Fruit fly (Drosophila melanogaster): ENCODE results near the gene Trxr1.

Trxr1 gene

dm6 chrX:8202724-8203362, 39.5 kb upstream of the Trxr1 start (continued):
- TF ChIP-seq svp (GFP tag) (peak; percentile 66), lz (GFP tag; optimal IDR thresholded peaks at IDR 0.05) (peak; percentile 21), CG6276 (GFP tag; optimal IDR thresholded peaks at IDR 0.05) (peak; percentile 35), Met (GFP tag; optimal IDR thresholded peaks at IDR 0.05) (peak; percentile 40), dac (GFP tag; optimal IDR thresholded peaks at IDR 0.05) (no peak), CG31627 (GFP tag; optimal IDR thresholded peaks at IDR 0.05) (peak; percentile 24), acj6 (GFP tag; optimal IDR thresholded peaks at IDR 0.05) (peak; percentile 5), CG10631 (GFP tag; optimal IDR thresholded peaks at IDR 0.05) (peak; percentile 17), CG6808 (GFP tag; optimal IDR thresholded peaks at IDR 0.05) (no peak), Eip78C (GFP tag) (peak; percentile 79), CG8632 (GFP tag; optimal IDR thresholded peaks at IDR 0.05) (no peak), fd59A (GFP tag; optimal IDR thresholded peaks at IDR 0.05) (no peak), CG32006 (GFP tag; optimal IDR thresholded peaks at IDR 0.05) (peak; percentile 53), CG15336 (GFP tag; IDR thresholded peaks at IDR 0.05) (peak; percentile 43), OdsH (GFP tag; optimal IDR thresholded peaks at IDR 0.05) (peak; percentile 27), topi (GFP tag; optimal IDR thresholded peaks at IDR 0.05) (peak; percentile 26), Eip75B (GFP tag; optimal IDR thresholded peaks at IDR 0.05) (peak; percentile 6)

- TF ChIP-seq dac (GFP tag; optimal IDR thresholded peaks at IDR 0.05), result no peak
- TF ChIP-seq CG7368 (GFP tag; optimal IDR thresholded peaks at IDR 0.05), result no peak
- TF ChIP-seq Blimp-1 (GFP tag; optimal IDR thresholded peaks at IDR 0.05), result peak; percentile 30
- no peak for TF ChIP-seq Ets96B (tag; optimal IDR thresholded peaks at IDR 0.05)
- peak; percentile 10 for TF ChIP-seq pdm3 (GFP tag; optimal IDR thresholded peaks at IDR 0.05)
- peak; percentile 31 for TF ChIP-seq CG6808 (GFP tag; optimal IDR thresholded peaks at IDR 0.05)
- no peak for TF ChIP-seq ss (GFP tag; optimal IDR thresholded peaks at IDR 0.05)
- no peak for TF ChIP-seq Sox15 (GFP tag; optimal IDR thresholded peaks at IDR 0.05)
- TF ChIP-seq Smox (GFP tag; optimal IDR thresholded peaks at IDR 0.05), result peak; percentile 10
- TF ChIP-seq CG9139 (GFP tag; optimal IDR thresholded peaks at IDR 0.05), result no peak
- no peak for TF ChIP-seq lz (GFP tag; optimal IDR thresholded peaks at IDR 0.05)
- TF ChIP-seq CG31627 (GFP tag; optimal IDR thresholded peaks at IDR 0.05), result no peak
- TF ChIP-seq OdsH (GFP tag; optimal IDR thresholded peaks at IDR 0.05), result peak; percentile 35
- TF ChIP-seq topi (GFP tag; optimal IDR thresholded peaks at IDR 0.05), result no peak
- no peak for TF ChIP-seq CG3919 (GFP tag; optimal IDR thresholded peaks at IDR 0.05)
- no peak for TF ChIP-seq fkh (GFP tag; optimal IDR thresholded peaks at IDR 0.05)
- TF ChIP-seq CG11294 (GFP tag; IDR thresholded peaks at IDR 0.05), result 0 out of 2 replicates have a peak, but pooled peaks have one; percentile 7
- TF ChIP-seq eg (GFP tag; IDR thresholded peaks at IDR 0.05), result peak; percentile 34; the same call in 2 of the 3 replicates
- no peak for TF ChIP-seq CG3032 (tag; optimal IDR thresholded peaks at IDR 0.05)
- no peak for TF ChIP-seq salr (GFP tag; optimal IDR thresholded peaks at IDR 0.05)
- TF ChIP-seq CG34406 (GFP tag; optimal IDR thresholded peaks at IDR 0.05), result no peak
- no peak for TF ChIP-seq CG6792 (GFP tag; optimal IDR thresholded peaks at IDR 0.05)
- TF ChIP-seq CG6276 (GFP tag; optimal IDR thresholded peaks at IDR 0.05), result peak; percentile 48
- TF ChIP-seq Eip75B (GFP tag; optimal IDR thresholded peaks at IDR 0.05), result no peak
- TF ChIP-seq cyc (GFP tag; optimal IDR thresholded peaks at IDR 0.05), result no peak
- TF ChIP-seq CG10669 (GFP tag; optimal IDR thresholded peaks at IDR 0.05), result no peak
- TF ChIP-seq Sox102F (GFP tag; optimal IDR thresholded peaks at IDR 0.05), result no peak
- TF ChIP-seq fd85E (GFP tag; optimal IDR thresholded peaks at IDR 0.05), result no peak
- TF ChIP-seq CG15336 (GFP tag; IDR thresholded peaks at IDR 0.05), result peak; percentile 46; the same call in 1 of the 2 replicates
- no peak for TF ChIP-seq Hr39 (GFP tag; optimal IDR thresholded peaks at IDR 0.05)
- TF ChIP-seq achi (GFP tag; optimal IDR thresholded peaks at IDR 0.05), result no peak
- no peak for TF ChIP-seq CG6854 (GFP tag; optimal IDR thresholded peaks at IDR 0.05)
- TF ChIP-seq Eip93F (GFP tag; optimal IDR thresholded peaks at IDR 0.05), result no peak
- TF ChIP-seq Eip78C (GFP tag), result peak; percentile 55
- no peak for TF ChIP-seq CG6163 (GFP tag; IDR thresholded peaks at IDR 0.05)
- no peak for TF ChIP-seq CG1621 (tag; optimal IDR thresholded peaks at IDR 0.05)
- TF ChIP-seq dsx (GFP tag; optimal IDR thresholded peaks at IDR 0.05; ENCODE audit: poor library complexity, severe bottlenecking), result no peak
- TF ChIP-seq CG4318 (GFP tag; optimal IDR thresholded peaks at IDR 0.05), result no peak
- peak; percentile 20 for TF ChIP-seq esn (GFP tag; optimal IDR thresholded peaks at IDR 0.05)
- TF ChIP-seq Hr38 (GFP tag; optimal IDR thresholded peaks at IDR 0.05), result no peak
- no peak for TF ChIP-seq svp (GFP tag)
- no peak for TF ChIP-seq CG10631 (GFP tag; optimal IDR thresholded peaks at IDR 0.05)
Observed at dm6 chrX:8205625-8206252, 36.6 kb upstream of the Trxr1 start.
